Fruit fly (Drosophila melanogaster) whole organism: ENCODE data around the gene Ntf-2.

ENCODE experiments used
- EcR ChIP-seq, 2 experiments: fragments of >200 bp; optimal IDR thresholded peaks; 2 replicates each; lab custom pipeline; 2017; ENCODE audit warnings: missing biosample characterization in 2 of 2, missing genetic modification characterization in 2 of 2, missing genetic modification reagents in 2 of 2
- pan ChIP-seq: fragments of >200 bp; optimal IDR thresholded peaks from 2 replicates; lab custom pipeline; 2017
- psq ChIP-seq: fragments of >200 bp; optimal IDR thresholded peaks from 2 replicates; lab custom pipeline; 2017
- usp ChIP-seq: fragments of >200 bp; optimal IDR thresholded peaks from 2 replicates; lab custom pipeline; 2017; ENCODE audit warnings: missing biosample characterization, missing genetic modification characterization, mixed read lengths

dm6 chrX:21056732-21057131 is 21.5 kb downstream of the Ntf-2 start:
- TF ChIP-seq usp (GFP tag; lab: Kevin White, UChicago), result no peak
- no peak for TF ChIP-seq EcR (GFP tag; optimal IDR thresholded peaks at IDR 0.05; lab: Kevin White, UChicago)
- no peak for TF ChIP-seq pan (lab: Kevin White, UChicago)
- no peak for TF ChIP-seq psq (lab: Kevin White, UChicago)
